In genomic region chrII:1323190-1323651, ce11 we compare ENCODE assay signal across 7 worm cellular contexts.
TF ChIP-seq lines count a peak whose summit lies in the region.

No protein-coding gene starts in this region.

TF ChIP-seq in whole organism, L1 larva, 84 proteins besides CTCF, POLR2A, EP300 and RAD21 (continues in another document):
- TF ChIP-seq nhr-47 (tag; optimal IDR thresholded peaks at IDR 0.05; lab: Kevin White, UChicago) (peak; percentile 46), ama-1 (optimal IDR thresholded peaks at IDR 0.05; lab: Kevin White, UChicago) (no peak), mef-2 (tag; optimal IDR thresholded peaks at IDR 0.05; lab: Kevin White, UChicago) (no peak), pqm-1 (tag; optimal IDR thresholded peaks at IDR 0.05; lab: Kevin White, UChicago) (no peak), unc-30 (tag; optimal IDR thresholded peaks at IDR 0.05; lab: Kevin White, UChicago) (no peak), rnt-1 (tag; optimal IDR thresholded peaks at IDR 0.05; lab: Kevin White, UChicago) (no peak), nhr-84 (tag; optimal IDR thresholded peaks at IDR 0.05; lab: Kevin White, UChicago) (no peak), ces-1 (GFP tag; optimal IDR thresholded peaks at IDR 0.05; lab: Kevin White, UChicago) (peak; percentile 55), dsc-1 (tag; optimal IDR thresholded peaks at IDR 0.05; lab: Kevin White, UChicago) (no peak), dpl-1 (GFP tag; optimal IDR thresholded peaks at IDR 0.05; lab: Kevin White, UChicago) (peak in 1 of 3 experiments; percentile 54), aha-1 (tag; optimal IDR thresholded peaks at IDR 0.05; lab: Kevin White, UChicago) (no peak), isw-1 (GFP tag; IDR thresholded peaks at IDR 0.05; lab: Robert Waterston, UW) (peak; percentile 19; the same call in 1 of the 2 replicates), ceh-63 (GFP tag; optimal IDR thresholded peaks at IDR 0.05; lab: Kevin White, UChicago) (no peak)

TF ChIP-seq in whole organism, L2 larva, 48 proteins besides CTCF, POLR2A, EP300 and RAD21 (continues in another document):
- TF ChIP-seq blmp-1 (tag; optimal IDR thresholded peaks at IDR 0.05; lab: Kevin White, UChicago; ENCODE audit: insufficient read depth) (no peak), ceh-82 (tag; optimal IDR thresholded peaks at IDR 0.05; lab: Kevin White, UChicago) (no peak), unc-62 (GFP tag; optimal IDR thresholded peaks at IDR 0.05; lab: Kevin White, UChicago) (no peak), aly-2 (tag; optimal IDR thresholded peaks at IDR 0.05; lab: Kevin White, UChicago) (no peak), peb-1 (tag; optimal IDR thresholded peaks at IDR 0.05; lab: Kevin White, UChicago) (no peak), zag-1 (tag; optimal IDR thresholded peaks at IDR 0.05; lab: Kevin White, UChicago) (peak; percentile 11), lin-39 (tag; optimal IDR thresholded peaks at IDR 0.05; lab: Kevin White, UChicago) (no peak), dmd-4 (tag; optimal IDR thresholded peaks at IDR 0.05; lab: Kevin White, UChicago) (no peak), alr-1 (tag; optimal IDR thresholded peaks at IDR 0.05; lab: Kevin White, UChicago) (no peak), Y55F3AM.14 (GFP tag; optimal IDR thresholded peaks at IDR 0.05; lab: Kevin White, UChicago) (no peak), lin-13 (GFP tag; optimal IDR thresholded peaks at IDR 0.05; lab: Kevin White, UChicago) (peak; percentile 58), elt-1 (tag; optimal IDR thresholded peaks at IDR 0.05; lab: Kevin White, UChicago) (no peak), nhr-21 (tag; optimal IDR thresholded peaks at IDR 0.05; lab: Kevin White, UChicago) (no peak), ama-1 (optimal IDR thresholded peaks at IDR 0.05; lab: Kevin White, UChicago) (no peak)

TF ChIP-seq in whole organism, L3 larva, 47 proteins besides CTCF, POLR2A, EP300 and RAD21 (continues in another document):
- TF ChIP-seq ZK546.5 (tag; optimal IDR thresholded peaks at IDR 0.05; lab: Kevin White, UChicago) (peak; percentile 29), mdl-1 (tag; optimal IDR thresholded peaks at IDR 0.05; lab: Kevin White, UChicago) (no peak), lin-39 (tag; optimal IDR thresholded peaks at IDR 0.05; lab: Kevin White, UChicago) (peak; percentile 52), ceh-16 (tag; optimal IDR thresholded peaks at IDR 0.05; lab: Kevin White, UChicago) (no peak), lsy-12 (tag; optimal IDR thresholded peaks at IDR 0.05; lab: Kevin White, UChicago) (peak; percentile 71), nhr-12 (tag; optimal IDR thresholded peaks at IDR 0.05; lab: Kevin White, UChicago) (no peak), nfya-1 (tag; optimal IDR thresholded peaks at IDR 0.05; lab: Kevin White, UChicago; ENCODE audit: insufficient read depth) (peak; percentile 48), sea-2 (GFP tag; optimal IDR thresholded peaks at IDR 0.05; lab: Kevin White, UChicago) (no peak), lin-15B (tag; optimal IDR thresholded peaks at IDR 0.05; lab: Kevin White, UChicago) (peak; percentile 58), nhr-237 (tag; optimal IDR thresholded peaks at IDR 0.05; lab: Kevin White, UChicago) (no peak), hmg-11 (tag; optimal IDR thresholded peaks at IDR 0.05; lab: Kevin White, UChicago) (peak; percentile 40), ceh-28 (tag; optimal IDR thresholded peaks at IDR 0.05; lab: Kevin White, UChicago) (peak; percentile 10), egl-27 (tag; optimal IDR thresholded peaks at IDR 0.05; lab: Kevin White, UChicago) (no peak), fkh-10 (GFP tag; optimal IDR thresholded peaks at IDR 0.05; lab: Kevin White, UChicago) (peak; percentile 6)

TF ChIP-seq in whole organism, L4 larva, 104 proteins besides CTCF, POLR2A, EP300 and RAD21 (continues in another document):
- TF ChIP-seq daf-8 (GFP tag; IDR thresholded peaks at IDR 0.05; lab: Robert Waterston, UW) (no peak), ZK546.5 (tag; optimal IDR thresholded peaks at IDR 0.05; lab: Kevin White, UChicago) (peak in 1 of 2 experiments; percentile 29), dve-1 (tag; optimal IDR thresholded peaks at IDR 0.05; lab: Kevin White, UChicago; ENCODE audit: insufficient read depth) (peak; percentile 14), hlh-11 (tag; optimal IDR thresholded peaks at IDR 0.05; lab: Kevin White, UChicago) (peak; percentile 37), aly-2 (tag; optimal IDR thresholded peaks at IDR 0.05; lab: Kevin White, UChicago) (no peak), spr-3 (GFP tag; optimal IDR thresholded peaks at IDR 0.05; lab: Kevin White, UChicago) (no peak), set-16 (GFP tag; IDR thresholded peaks at IDR 0.05; lab: Robert Waterston, UW) (peak; percentile 91), mep-1 (tag; optimal IDR thresholded peaks at IDR 0.05; lab: Kevin White, UChicago) (peak; percentile 72), spr-1 (tag; optimal IDR thresholded peaks at IDR 0.05; lab: Kevin White, UChicago) (no peak), cey-2 (tag; optimal IDR thresholded peaks at IDR 0.05; lab: Kevin White, UChicago; ENCODE audit: borderline replicate concordance, insufficient read depth) (no peak), nhr-41 (GFP tag; IDR thresholded peaks at IDR 0.05; lab: Robert Waterston, UW) (no peak), D1046.2 (GFP tag; IDR thresholded peaks at IDR 0.05; lab: Robert Waterston, UW) (no peak), mes-2 (tag; optimal IDR thresholded peaks at IDR 0.05; lab: Kevin White, UChicago; ENCODE audit: poor library complexity, severe bottlenecking) (peak; percentile 40)

TF ChIP-seq in whole organism, late embryonic, 69 proteins besides CTCF, POLR2A, EP300 and RAD21 (continues in another document):
- TF ChIP-seq hlh-8 (tag; optimal IDR thresholded peaks at IDR 0.05; lab: Kevin White, UChicago), result no peak
- no peak for TF ChIP-seq elt-4 (tag; optimal IDR thresholded peaks at IDR 0.05; lab: Kevin White, UChicago)
- no peak for TF ChIP-seq F13H6.1 (tag; optimal IDR thresholded peaks at IDR 0.05; lab: Kevin White, UChicago)
- no peak for TF ChIP-seq ceh-24 (tag; optimal IDR thresholded peaks at IDR 0.05; lab: Kevin White, UChicago)
- TF ChIP-seq ama-1 (optimal IDR thresholded peaks at IDR 0.05; lab: Kevin White, UChicago), result no peak
- TF ChIP-seq tbx-7 (tag; optimal IDR thresholded peaks at IDR 0.05; lab: Kevin White, UChicago), result no peak
- no peak for TF ChIP-seq ceh-2 (tag; optimal IDR thresholded peaks at IDR 0.05; lab: Kevin White, UChicago)
- TF ChIP-seq fkh-10 (GFP tag; optimal IDR thresholded peaks at IDR 0.05; lab: Kevin White, UChicago), result no peak
- no peak for TF ChIP-seq C08G9.2 (tag; optimal IDR thresholded peaks at IDR 0.05; lab: Kevin White, UChicago)
- TF ChIP-seq ets-4 (tag; optimal IDR thresholded peaks at IDR 0.05; lab: Kevin White, UChicago), result no peak
- TF ChIP-seq pag-3 (tag; optimal IDR thresholded peaks at IDR 0.05; lab: Kevin White, UChicago; ENCODE audit: borderline replicate concordance), result no peak
- TF ChIP-seq fax-1 (tag; optimal IDR thresholded peaks at IDR 0.05; lab: Kevin White, UChicago), result no peak
- TF ChIP-seq pat-9 (tag; optimal IDR thresholded peaks at IDR 0.05; lab: Kevin White, UChicago), result no peak
- TF ChIP-seq eyg-1 (tag; optimal IDR thresholded peaks at IDR 0.05; lab: Kevin White, UChicago), result no peak
- no peak for TF ChIP-seq ceh-45 (GFP tag; IDR thresholded peaks at IDR 0.05; lab: Robert Waterston, UW)
- TF ChIP-seq pqm-1 (tag; optimal IDR thresholded peaks at IDR 0.05; lab: Kevin White, UChicago), result no peak

TF ChIP-seq in whole organism, mixed stage, embryonic, 35 proteins besides CTCF, POLR2A, EP300 and RAD21:
- TF ChIP-seq ces-1 (GFP tag; optimal IDR thresholded peaks at IDR 0.05; lab: Kevin White, UChicago), result peak; percentile 97
- peak; percentile 20 for TF ChIP-seq lsy-2 (tag; optimal IDR thresholded peaks at IDR 0.05; lab: Kevin White, UChicago)
- TF ChIP-seq drap-1 (GFP tag; optimal IDR thresholded peaks at IDR 0.05; lab: Kevin White, UChicago), result peak; percentile 13
- TF ChIP-seq mls-2 (tag; optimal IDR thresholded peaks at IDR 0.05; lab: Kevin White, UChicago), result peak; percentile 58
- TF ChIP-seq M03D4.4 (tag; optimal IDR thresholded peaks at IDR 0.05; lab: Kevin White, UChicago), result no peak
- no peak for TF ChIP-seq bed-3 (GFP tag; optimal IDR thresholded peaks at IDR 0.05; lab: Kevin White, UChicago)

TF ChIP-seq in whole organism, young adult, 124 proteins besides CTCF, POLR2A, EP300 and RAD21 (continues in another document):
- no peak for TF ChIP-seq let-526 (GFP tag; IDR thresholded peaks at IDR 0.05; lab: Robert Waterston, UW)
- peak; percentile 74 for TF ChIP-seq mcd-1 (GFP tag; IDR thresholded peaks at IDR 0.05; lab: Robert Waterston, UW)
- peak; percentile 56 for TF ChIP-seq K12H6.12 (tag; optimal IDR thresholded peaks at IDR 0.05; lab: Kevin White, UChicago)
- peak; percentile 25 for TF ChIP-seq ceh-27 (GFP tag; optimal IDR thresholded peaks at IDR 0.05; lab: Kevin White, UChicago)
- no peak for TF ChIP-seq die-1 (tag; optimal IDR thresholded peaks at IDR 0.05; lab: Kevin White, UChicago)
- peak; percentile 47 for TF ChIP-seq fkh-3 (tag; optimal IDR thresholded peaks at IDR 0.05; lab: Kevin White, UChicago)
- peak; percentile 89 for TF ChIP-seq athp-1 (tag; optimal IDR thresholded peaks at IDR 0.05; lab: Kevin White, UChicago)
- no peak for TF ChIP-seq madf-10 (tag; optimal IDR thresholded peaks at IDR 0.05; lab: Kevin White, UChicago)
- no peak for TF ChIP-seq ceh-40 (GFP tag; IDR thresholded peaks at IDR 0.05; lab: Robert Waterston, UW)
- TF ChIP-seq dpl-1 (GFP tag; optimal IDR thresholded peaks at IDR 0.05; lab: Kevin White, UChicago), result no peak
- TF ChIP-seq ztf-28 (GFP tag; IDR thresholded peaks at IDR 0.05; lab: Robert Waterston, UW), result no peak
- no peak for TF ChIP-seq lag-1 (GFP tag; IDR thresholded peaks at IDR 0.05; lab: Robert Waterston, UW)
- TF ChIP-seq rcor-1 (GFP tag; IDR thresholded peaks at IDR 0.05; lab: Robert Waterston, UW), result 0 out of 2 replicates have a peak, but pooled peaks have one; percentile 27
- no peak for TF ChIP-seq aptf-2 (GFP tag; conservative IDR thresholded peaks at IDR 0.05; lab: Robert Waterston, UW)
- TF ChIP-seq B0261.1 (tag; optimal IDR thresholded peaks at IDR 0.05; lab: Kevin White, UChicago), result peak; percentile 2
- TF ChIP-seq zfh-2 (GFP tag; conservative IDR thresholded peaks at IDR 0.05; lab: Robert Waterston, UW), result peak; percentile 98
- TF ChIP-seq atf-7 (tag; optimal IDR thresholded peaks at IDR 0.05; lab: Kevin White, UChicago), result peak; percentile 34
- 0 out of 2 replicates have a peak, but pooled peaks have one; percentile 41 for TF ChIP-seq madf-6 (GFP tag; IDR thresholded peaks at IDR 0.05; lab: Robert Waterston, UW)
- TF ChIP-seq ceh-79 (tag; optimal IDR thresholded peaks at IDR 0.05; lab: Kevin White, UChicago), result peak; percentile 61
- peak; percentile 43 for TF ChIP-seq chd-7 (tag; optimal IDR thresholded peaks at IDR 0.05; lab: Kevin White, UChicago)
- TF ChIP-seq snpc-4 (GFP tag; optimal IDR thresholded peaks at IDR 0.05; lab: Kevin White, UChicago), result no peak
- peak in 2 of 4 experiments; percentile 20 to 46 for TF ChIP-seq snpc-4 (tag; optimal IDR thresholded peaks at IDR 0.05; lab: Kevin White, UChicago)
- TF ChIP-seq attf-5 (GFP tag; optimal IDR thresholded peaks at IDR 0.05; lab: Kevin White, UChicago), result peak; percentile 83
- 0 out of 2 replicates have a peak, but pooled peaks have one; percentile 68 for TF ChIP-seq hsf-1 (GFP tag; IDR thresholded peaks at IDR 0.05; lab: Robert Waterston, UW)
- TF ChIP-seq tbx-9 (tag; optimal IDR thresholded peaks at IDR 0.05; lab: Kevin White, UChicago; ENCODE audit: borderline replicate concordance), result no peak
